Worm (Caenorhabditis elegans) whole organism, L4 larva: ENCODE measurements around the gene R04B3.2.

Experiments used
- D1046.2 ChIP-seq: fragments of 200-800 bp; sonication (Bioruptor generic); IDR thresholded peaks from 2 replicates; pipeline ENCODE4 v1.3.6; 2022; ENCODE audit warnings: missing genetic modification characterization, missing compliant biosample characterization
- F26F4.8 ChIP-seq: fragments of 200-800 bp; sonication (Bioruptor generic); conservative IDR thresholded peaks from 2 replicates; pipeline ENCODE4 v1.3.6; 2022; ENCODE audit warnings: missing genetic modification characterization, missing compliant biosample characterization
- F49E8.2 ChIP-seq: sonication (generic microtip); optimal IDR thresholded peaks from 2 replicates; lab custom pipeline; 2016; ENCODE audit warnings: missing compliant biosample characterization, mild to moderate bottlenecking, missing genetic modification characterization, borderline replicate concordance
- R02D3.7 ChIP-seq: fragments of 150-350 bp; sonication (generic microtip); optimal IDR thresholded peaks from 3 replicates; lab custom pipeline; 2014; ENCODE audit warnings: missing biosample characterization, missing genetic modification characterization
- T26A8.4 ChIP-seq: fragments of 200-800 bp; sonication (Bioruptor generic); IDR thresholded peaks from 2 replicates; pipeline ENCODE4 v1.3.6; 2022; ENCODE audit warnings: missing genetic modification characterization, missing compliant biosample characterization
- Y105C5A.15 ChIP-seq: fragments of 200-800 bp; sonication (Bioruptor generic); IDR thresholded peaks from 2 replicates; pipeline ENCODE4 v1.3.6; 2022; ENCODE audit warnings: missing genetic modification characterization, missing compliant biosample characterization
- Y48G9A.11 ChIP-seq: fragments of 200-800 bp; sonication (Bioruptor generic); IDR thresholded peaks from 2 replicates; pipeline ENCODE4 v1.3.6; 2022; ENCODE audit warnings: missing genetic modification reagents, missing genetic modification characterization, missing compliant biosample characterization
- Y5F2A.4 ChIP-seq: fragments of 200-800 bp; sonication (Bioruptor generic); optimal IDR thresholded peaks from 2 replicates; lab custom pipeline; 2018; ENCODE audit warnings: mild to moderate bottlenecking, missing genetic modification characterization, missing compliant biosample characterization
- aha-1 ChIP-seq: fragments of 150-350 bp; peaks from one replicate; lab custom pipeline; 2014; ENCODE audit warnings: missing biosample characterization, missing genetic modification characterization
- arid-1 ChIP-seq: fragments of 200-800 bp; sonication (Bioruptor generic); conservative IDR thresholded peaks from 2 replicates; pipeline ENCODE4 v1.3.6; 2022; ENCODE audit warnings: missing genetic modification reagents, missing genetic modification characterization, missing compliant biosample characterization
- attf-4 ChIP-seq: sonication (generic microtip); optimal IDR thresholded peaks from 3 replicates; lab custom pipeline; 2017; ENCODE audit warnings: missing biosample characterization, missing genetic modification characterization
- ces-1 ChIP-seq: fragments of 150-350 bp; sonication (generic microtip); optimal IDR thresholded peaks from 4 replicates; lab custom pipeline; 2014; ENCODE audit warnings: missing biosample characterization, missing genetic modification reagents, missing genetic modification characterization
- ctbp-1 ChIP-seq: fragments of 200-800 bp; sonication (Bioruptor generic); IDR thresholded peaks from 2 replicates; pipeline ENCODE4 v1.3.6; 2022; ENCODE audit warnings: missing genetic modification reagents, missing genetic modification characterization, missing compliant biosample characterization
- dmd-6 ChIP-seq: fragments of 200-800 bp; sonication (Bioruptor generic); IDR thresholded peaks from 2 replicates; pipeline ENCODE4 v1.3.6; 2022; ENCODE audit warnings: missing genetic modification reagents, missing genetic modification characterization, missing compliant biosample characterization
- dmd-8 ChIP-seq: fragments of 200-800 bp; sonication (Bioruptor generic); IDR thresholded peaks from 2 replicates; pipeline ENCODE4 v1.3.6; 2022; ENCODE audit warnings: missing genetic modification characterization, missing compliant biosample characterization
- egl-27 ChIP-seq: sonication (generic microtip); optimal IDR thresholded peaks from 3 replicates; lab custom pipeline; 2017; ENCODE audit warnings: missing biosample characterization, missing genetic modification reagents, missing genetic modification characterization
- egl-43 ChIP-seq: fragments of 200-800 bp; sonication (Bioruptor generic); IDR thresholded peaks from 2 replicates; pipeline ENCODE4 v1.3.6; 2022; ENCODE audit warnings: missing genetic modification reagents, missing genetic modification characterization, missing compliant biosample characterization
- hif-1 ChIP-seq, 2 experiments: sonication (generic microtip); optimal IDR thresholded peaks; 2 replicates each; lab custom pipeline; 2016 to 2017; ENCODE audit warnings: missing compliant biosample characterization in 2 of 2, missing genetic modification characterization in 2 of 2, missing genetic modification reagents in 2 of 2, missing genotype in 2 of 2, mild to moderate bottlenecking in 1 of 2
- hlh-11 ChIP-seq: fragments of 200-800 bp; sonication (Bioruptor generic); optimal IDR thresholded peaks from 2 replicates; lab custom pipeline; 2018; ENCODE audit warnings: mild to moderate bottlenecking, missing genetic modification characterization, missing compliant biosample characterization
- hlh-30 ChIP-seq: sonication (generic microtip); optimal IDR thresholded peaks from 2 replicates; lab custom pipeline; 2017; ENCODE audit warnings: antibody characterized with exemption, mild to moderate bottlenecking, missing genetic modification characterization, missing compliant biosample characterization; ENCODE audit not compliant: insufficient read depth
- lin-1 ChIP-seq: fragments of 200-800 bp; sonication (Bioruptor generic); IDR thresholded peaks from 2 replicates; pipeline ENCODE4 v1.3.6; 2022; ENCODE audit warnings: missing genetic modification reagents, missing genetic modification characterization, missing compliant biosample characterization
- lin-39 ChIP-seq: fragments of 150-350 bp; optimal IDR thresholded peaks from 2 replicates; lab custom pipeline; 2014; ENCODE audit warnings: missing biosample characterization, missing genetic modification reagents, missing genetic modification characterization
- lsy-2 ChIP-seq, 2 experiments: fragments of 150-350 bp in 1 of 2; sonication (generic microtip) in 1 of 2; optimal IDR thresholded peaks; 2 replicates each; lab custom pipeline; 2014 to 2017; ENCODE audit warnings: missing biosample characterization in 2 of 2, missing genetic modification characterization in 2 of 2
- mep-1 ChIP-seq: fragments of 150-350 bp; sonication (generic microtip); optimal IDR thresholded peaks from 3 replicates; lab custom pipeline; 2014; ENCODE audit warnings: missing biosample characterization, missing genetic modification characterization
- mxl-3 ChIP-seq: fragments of 200-800 bp; sonication (Bioruptor generic); optimal IDR thresholded peaks from 2 replicates; lab custom pipeline; 2018; ENCODE audit warnings: mild to moderate bottlenecking, missing genetic modification characterization, missing compliant biosample characterization
- nhr-11 ChIP-seq: fragments of 150-350 bp; optimal IDR thresholded peaks from 2 replicates; lab custom pipeline; 2014; ENCODE audit warnings: missing biosample characterization, missing genetic modification characterization
- nhr-237 ChIP-seq: sonication (generic microtip); optimal IDR thresholded peaks from 2 replicates; lab custom pipeline; 2017; ENCODE audit warnings: missing biosample characterization, missing genetic modification characterization
- nhr-25 ChIP-seq: sonication (generic microtip); optimal IDR thresholded peaks from 2 replicates; lab custom pipeline; 2017; ENCODE audit warnings: missing genetic modification characterization, mild to moderate bottlenecking, missing compliant biosample characterization, antibody characterized with exemption, moderate library complexity, borderline replicate concordance; ENCODE audit not compliant: insufficient read depth
- nhr-28 ChIP-seq: fragments of 150-350 bp; optimal IDR thresholded peaks from 2 replicates; lab custom pipeline; 2014; ENCODE audit warnings: missing biosample characterization, missing genetic modification characterization
- nhr-6 ChIP-seq: fragments of 150-350 bp; optimal IDR thresholded peaks from 2 replicates; lab custom pipeline; 2014; ENCODE audit warnings: missing biosample characterization, missing genetic modification characterization
- nhr-76 ChIP-seq: fragments of 150-350 bp; optimal IDR thresholded peaks from 2 replicates; lab custom pipeline; 2014; ENCODE audit warnings: missing biosample characterization, missing genetic modification characterization
- pha-4 ChIP-seq, 2 experiments: fragments of 150-350 bp in 1 of 2; fragments of 200-800 bp in 1 of 2; sonication (Bioruptor generic) in 1 of 2; IDR thresholded peaks in 1 of 2; optimal IDR thresholded peaks in 1 of 2; 2 replicates each; pipeline versions ENCODE4 v1.3.6 to Lab custom; 2014 to 2022; ENCODE audit warnings: missing genetic modification characterization in 2 of 2, missing genetic modification reagents in 2 of 2, missing biosample characterization in 1 of 2, missing compliant biosample characterization in 1 of 2
- pqm-1 ChIP-seq: sonication (generic microtip); optimal IDR thresholded peaks from 2 replicates; lab custom pipeline; 2017; ENCODE audit warnings: missing biosample characterization, missing genetic modification characterization
- skn-1 ChIP-seq: fragments of 150-350 bp; optimal IDR thresholded peaks from 2 replicates; lab custom pipeline; 2014; ENCODE audit warnings: missing biosample characterization, missing genetic modification characterization
- snpc-1.2 ChIP-seq: fragments of 200-800 bp; sonication (Bioruptor generic); IDR thresholded peaks from 2 replicates; pipeline ENCODE4 v1.3.6; 2022; ENCODE audit warnings: missing genetic modification reagents, missing genetic modification characterization, missing compliant biosample characterization
- snpc-4 ChIP-seq: fragments of 150-350 bp; optimal IDR thresholded peaks from 2 replicates; lab custom pipeline; 2014; ENCODE audit warnings: missing biosample characterization, missing genetic modification characterization
- spr-1 ChIP-seq: sonication (generic microtip); optimal IDR thresholded peaks from 2 replicates; lab custom pipeline; 2016; ENCODE audit warnings: mild to moderate bottlenecking, missing genetic modification characterization, missing compliant biosample characterization
- tag-97 ChIP-seq: fragments of 200-800 bp; sonication (Bioruptor generic); IDR thresholded peaks from 2 replicates; pipeline ENCODE4 v1.3.6; 2022; ENCODE audit warnings: missing genetic modification characterization, missing compliant biosample characterization
- unc-130 ChIP-seq: sonication (generic microtip); optimal IDR thresholded peaks from 2 replicates; lab custom pipeline; 2016; ENCODE audit warnings: missing genetic modification reagents, missing genetic modification characterization, missing compliant biosample characterization
- unc-62 ChIP-seq, 3 experiments: fragments of 150-350 bp in 1 of 3; sonication (generic microtip); optimal IDR thresholded peaks in 2 of 3; peaks in 1 of 3; 1 replicate in 1 of 3; 2 replicates in 2 of 3; lab custom pipeline; 2014 to 2017; ENCODE audit warnings: missing biosample characterization in 3 of 3, missing genetic modification characterization in 3 of 3, missing genetic modification reagents in 3 of 3, missing genotype in 1 of 3
- zfp-3 ChIP-seq: fragments of 200-800 bp; sonication (Bioruptor generic); conservative IDR thresholded peaks from 2 replicates; pipeline ENCODE4 v1.3.6; 2022; ENCODE audit warnings: missing genetic modification reagents, missing genetic modification characterization, missing compliant biosample characterization

The R04B3.2 gene

DNA sequence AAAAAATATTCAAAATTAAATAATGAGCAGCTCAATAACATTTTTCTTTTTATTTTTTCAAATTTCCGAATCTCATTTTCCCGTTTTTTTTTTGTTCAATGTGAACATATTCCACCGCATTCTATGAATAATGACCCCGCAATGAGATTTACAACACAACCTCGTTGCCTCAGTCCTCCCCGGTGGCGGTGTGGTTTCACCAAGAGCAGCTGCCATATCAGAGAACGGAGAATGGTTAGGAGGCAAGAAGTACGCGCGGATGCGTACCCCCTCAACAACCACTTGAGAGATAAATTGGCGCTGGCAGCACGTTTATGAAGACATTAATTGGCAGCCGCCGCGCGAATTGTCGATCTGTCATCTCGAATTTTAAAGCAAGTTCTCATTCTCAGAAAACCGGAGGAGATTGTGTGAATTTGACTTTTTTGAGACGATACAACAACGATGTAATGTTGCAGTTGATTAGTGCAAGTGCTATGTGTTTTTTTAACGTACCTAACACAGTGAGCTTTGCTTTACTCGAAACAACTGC lies 40.2 kb upstream of the R04B3.2 start:
- no peak for TF ChIP-seq F26F4.8 (GFP tag; lab: Robert Waterston, UW)
- no peak for TF ChIP-seq hlh-30 (tag; lab: Kevin White, UChicago)
- TF ChIP-seq unc-62 (GFP tag; optimal IDR thresholded peaks at IDR 0.05 in 1 of 2; lab: Kevin White, UChicago): peak in 1 of 2 experiments; percentile 50
- no peak for TF ChIP-seq unc-62 (tag; optimal IDR thresholded peaks at IDR 0.05; lab: Kevin White, UChicago)
- TF ChIP-seq, all 104 proteins: peak for 1

ce11 chrX:2508449-2508848 lies 34.9 kb upstream of the R04B3.2 start, which contains the start of gene K02E10.7:
Gene K02E10.7, minus strand, starts transcription at chrX:2508549.
- TF ChIP-seq lsy-2 (tag; optimal IDR thresholded peaks at IDR 0.05; lab: Kevin White, UChicago) (no peak), spr-1 (no peak), mxl-3 (GFP tag; lab: Kevin White, UChicago) (no peak), nhr-76 (tag; lab: Kevin White, UChicago) (no peak)

DNA sequence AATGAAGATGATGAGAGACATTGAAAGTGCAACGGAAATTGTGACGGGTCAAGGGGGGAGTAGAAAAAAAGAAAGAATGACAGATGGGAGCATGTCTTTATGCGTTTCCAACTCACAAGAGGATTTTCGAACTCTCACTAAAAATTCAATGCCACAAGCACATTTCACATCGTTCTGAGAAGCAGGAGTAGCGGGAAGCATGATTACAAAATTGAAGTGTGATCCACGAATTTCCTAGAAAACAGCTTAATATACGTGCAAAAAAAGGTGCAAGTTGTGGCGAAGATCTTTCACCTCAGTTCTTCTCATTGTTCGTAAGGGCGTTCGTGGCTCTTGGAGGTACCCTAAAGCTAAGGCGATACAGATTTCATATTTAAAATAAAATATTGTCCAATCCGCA lies 33.2 kb upstream of the R04B3.2 start:
- TF ChIP-seq aha-1 (tag; lab: Kevin White, UChicago): no peak
- TF ChIP-seq ctbp-1 (GFP tag; lab: Robert Waterston, UW): 0 out of 2 replicates have a peak, but pooled peaks have one; percentile 21
- TF ChIP-seq, all 104 proteins: peak for 1

DNA sequence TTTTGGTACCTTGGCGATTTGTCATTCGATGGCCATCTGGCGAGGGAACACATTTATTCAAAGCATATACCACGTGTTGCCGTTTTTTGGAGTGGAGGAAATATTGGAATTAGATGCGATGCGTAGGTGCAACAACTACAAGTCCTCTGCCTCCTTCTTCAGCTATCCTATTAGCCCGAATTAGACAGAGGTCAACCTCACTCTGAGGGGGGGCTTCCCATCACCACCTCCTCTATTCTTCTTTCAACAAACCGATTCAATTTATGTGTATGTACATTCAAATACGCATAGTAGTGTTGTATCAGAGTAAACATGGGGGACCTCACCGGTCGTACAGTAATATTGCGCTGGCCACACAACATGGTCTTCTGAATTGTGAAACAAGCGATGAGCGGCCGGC lies 24.3 kb upstream of the R04B3.2 start:
- TF ChIP-seq aha-1 (tag; lab: Kevin White, UChicago) (peak; percentile 86), pha-4 (GFP tag; IDR thresholded peaks at IDR 0.05; lab: Robert Waterston, UW) (no peak), pha-4 (tag; optimal IDR thresholded peaks at IDR 0.05; lab: Kevin White, UChicago) (peak; percentile 45), egl-43 (0 out of 2 replicates have a peak, but pooled peaks have one; percentile 41), lin-1 (no peak)
- TF ChIP-seq, all 104 proteins: peak for 3

DNA sequence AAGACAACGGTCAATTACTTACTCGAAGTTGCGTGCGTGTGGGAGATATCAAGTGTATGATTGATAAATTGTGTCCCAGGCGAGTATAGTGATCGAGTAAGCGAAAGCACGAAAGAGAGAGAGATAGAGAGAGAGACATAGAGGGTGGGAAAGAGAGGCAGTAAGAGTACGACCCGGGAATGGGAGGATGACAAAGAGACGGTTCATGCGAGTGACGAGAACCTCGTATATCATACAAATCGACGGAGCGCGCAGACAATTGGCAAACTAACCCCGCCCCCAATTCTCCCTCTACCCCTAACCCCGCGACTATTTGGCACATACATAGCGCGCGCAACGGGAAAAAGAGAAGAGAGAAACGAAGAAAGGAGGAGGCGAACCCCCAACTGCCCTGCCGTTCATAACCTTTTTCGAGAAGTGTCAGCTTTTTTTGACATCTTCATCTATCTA lies 22.4 kb upstream of the R04B3.2 start, which contains the start of gene rabr-1:
Gene rabr-1, plus strand, starts transcription at position 316 of the 450 bp plus-strand sequence.
- TF ChIP-seq nhr-6 (no peak), nhr-25 (tag; lab: Kevin White, UChicago) (peak; percentile 36), F49E8.2 (no peak), Y48G9A.11 (no peak), Y5F2A.4 (GFP tag; lab: Kevin White, UChicago) (no peak), D1046.2 (no peak), unc-62 (GFP tag; optimal IDR thresholded peaks at IDR 0.05 in 1 of 2; lab: Kevin White, UChicago) (peak in 1 of 2 experiments; percentile 98), unc-62 (tag; optimal IDR thresholded peaks at IDR 0.05; lab: Kevin White, UChicago) (no peak), T26A8.4 (GFP tag; lab: Robert Waterston, UW) (no peak), Y105C5A.15 (GFP tag; lab: Robert Waterston, UW) (no peak), ces-1 (no peak), unc-130 (GFP tag; lab: Kevin White, UChicago) (no peak), hif-1 (tag; optimal IDR thresholded peaks at IDR 0.05; lab: Kevin White, UChicago) (no peak), dmd-8 (GFP tag; lab: Robert Waterston, UW) (no peak), R02D3.7 (tag; lab: Kevin White, UChicago) (no peak), skn-1 (tag; lab: Kevin White, UChicago) (no peak), pqm-1 (no peak), zfp-3 (GFP tag; lab: Robert Waterston, UW) (no peak), nhr-28 (peak; percentile 82), tag-97 (GFP tag; lab: Robert Waterston, UW) (no peak), mxl-3 (GFP tag; lab: Kevin White, UChicago) (peak; percentile 59), nhr-11 (tag; lab: Kevin White, UChicago) (peak; percentile 30), snpc-4 (tag; lab: Kevin White, UChicago) (no peak), attf-4 (tag; lab: Kevin White, UChicago) (no peak), mep-1 (peak; percentile 66), nhr-237 (tag; lab: Kevin White, UChicago) (no peak), egl-27 (no peak), arid-1 (GFP tag; lab: Robert Waterston, UW) (no peak), hlh-11 (tag; lab: Kevin White, UChicago) (peak; percentile 64), lin-39 (tag; lab: Kevin White, UChicago) (no peak), dmd-6 (GFP tag; lab: Robert Waterston, UW) (peak; percentile 38; the same call in 1 of the 2 replicates), snpc-1.2 (GFP tag; lab: Robert Waterston, UW) (no peak)
